Worm (Caenorhabditis elegans) whole organism, mixed stage, embryonic: ENCODE data around the gene H19J13.2.

Experiments used
- blmp-1 ChIP-seq: fragments of 150-350 bp; optimal IDR thresholded peaks from 2 replicates; lab custom pipeline; 2014; ENCODE audit warnings: missing biosample characterization, missing genetic modification characterization
- ceh-39 ChIP-seq: fragments of 150-350 bp; optimal IDR thresholded peaks from 2 replicates; lab custom pipeline; 2014; ENCODE audit warnings: missing biosample characterization, missing genetic modification characterization
- ceh-83 ChIP-seq: fragments of 200-800 bp; sonication (Bioruptor generic); optimal IDR thresholded peaks from 2 replicates; lab custom pipeline; 2018; ENCODE audit warnings: mild to moderate bottlenecking, missing genetic modification characterization, missing compliant biosample characterization
- ces-1 ChIP-seq: fragments of 150-350 bp; optimal IDR thresholded peaks from 2 replicates; lab custom pipeline; 2014; ENCODE audit warnings: missing biosample characterization, missing genetic modification reagents, missing genetic modification characterization
- lsy-2 ChIP-seq: fragments of 150-350 bp; optimal IDR thresholded peaks from 2 replicates; lab custom pipeline; 2014; ENCODE audit warnings: missing biosample characterization, missing genetic modification characterization
- mls-2 ChIP-seq: sonication (generic microtip); optimal IDR thresholded peaks from 2 replicates; lab custom pipeline; 2016; ENCODE audit warnings: mild to moderate bottlenecking, missing genetic modification characterization, moderate library complexity, missing compliant biosample characterization
- nhr-2 ChIP-seq: fragments of 150-350 bp; optimal IDR thresholded peaks from 2 replicates; lab custom pipeline; 2014; ENCODE audit warnings: missing biosample characterization, missing genetic modification characterization
- pha-4 ChIP-seq: fragments of 150-350 bp; optimal IDR thresholded peaks from 2 replicates; lab custom pipeline; 2018; ENCODE audit warnings: missing biosample characterization, missing genetic modification reagents, missing genetic modification characterization
- snpc-4 ChIP-seq: fragments of 150-350 bp; optimal IDR thresholded peaks from 2 replicates; lab custom pipeline; 2014; ENCODE audit warnings: missing biosample characterization, missing genetic modification characterization
- sptf-1 ChIP-seq: sonication (generic microtip); optimal IDR thresholded peaks from 2 replicates; lab custom pipeline; 2017; ENCODE audit warnings: mild to moderate bottlenecking, missing genetic modification characterization, moderate library complexity, missing compliant biosample characterization
- unc-120 ChIP-seq: sonication (generic microtip); optimal IDR thresholded peaks from 2 replicates; lab custom pipeline; 2017; ENCODE audit warnings: missing genetic modification characterization, missing compliant biosample characterization; ENCODE audit not compliant: poor library complexity, severe bottlenecking
- unc-39 ChIP-seq: fragments of 150-350 bp; optimal IDR thresholded peaks from 2 replicates; lab custom pipeline; 2014; ENCODE audit warnings: missing biosample characterization, missing genetic modification characterization
- unc-62 ChIP-seq: fragments of 150-350 bp; optimal IDR thresholded peaks from 2 replicates; lab custom pipeline; 2014; ENCODE audit warnings: missing biosample characterization, missing genetic modification reagents, missing genetic modification characterization
- ztf-11 ChIP-seq: fragments of 150-350 bp; optimal IDR thresholded peaks from 2 replicates; lab custom pipeline; 2014; ENCODE audit warnings: missing biosample characterization, missing genetic modification characterization

DNA sequence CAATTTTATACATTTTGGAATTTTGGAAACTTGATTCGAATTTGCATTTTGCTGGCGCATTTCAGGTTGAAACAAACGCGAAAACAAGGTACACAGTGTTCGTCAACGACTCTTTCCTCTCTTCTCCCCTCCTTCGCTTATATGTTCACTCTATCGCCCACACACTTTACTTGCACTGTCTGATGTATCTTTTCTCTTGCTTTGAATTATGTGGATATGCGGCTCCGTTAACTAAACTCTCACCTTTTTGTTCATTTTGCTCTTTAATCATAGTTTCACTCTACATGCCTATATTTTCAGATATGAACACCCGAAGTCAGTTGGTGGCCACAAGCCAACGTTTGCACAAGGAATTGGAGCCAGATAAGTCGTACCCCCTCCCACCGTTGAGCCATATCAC is 20.5 kb upstream of the H19J13.2 start, which contains the start of gene W06D11.1:
- TF ChIP-seq pha-4 (no peak), mls-2 (no peak), blmp-1 (tag; lab: Kevin White, UChicago) (no peak), snpc-4 (tag; lab: Kevin White, UChicago) (no peak), ceh-83 (GFP tag; lab: Kevin White, UChicago) (no peak), unc-62 (no peak), lsy-2 (tag; lab: Kevin White, UChicago) (no peak), ces-1 (GFP tag; lab: Kevin White, UChicago) (no peak), ztf-11 (tag; lab: Kevin White, UChicago) (no peak), nhr-2 (tag; lab: Kevin White, UChicago) (no peak), unc-120 (tag; lab: Kevin White, UChicago) (no peak), unc-39 (tag; lab: Kevin White, UChicago) (no peak), ceh-39 (tag; lab: Kevin White, UChicago) (no peak), sptf-1 (no peak)
